Worm (Caenorhabditis elegans): ENCODE data around the gene str-155.
A peak's percentile ranks its signal among the peaks of the same experiment; 100 is the strongest.

Gene str-155

ce11 chrIV:4874603-4875002, 41.2 kb upstream of the str-155 start, which contains the start of gene str-174:
str-174 (minus strand) TSS chrIV:4874703.
- TF ChIP-seq grh-1 (GFP tag; IDR thresholded peaks at IDR 0.05) (no peak), unc-62 (GFP tag; optimal IDR thresholded peaks at IDR 0.05) (no peak), lir-3 (tag; optimal IDR thresholded peaks at IDR 0.05; ENCODE audit: poor library complexity) (no peak), alr-1 (tag; optimal IDR thresholded peaks at IDR 0.05; ENCODE audit: borderline replicate concordance) (no peak), efl-3 (GFP tag; optimal IDR thresholded peaks at IDR 0.05) (no peak), hlh-17 (GFP tag; optimal IDR thresholded peaks at IDR 0.05; ENCODE audit: borderline replicate concordance) (no peak), nhr-77 (tag; optimal IDR thresholded peaks at IDR 0.05) (no peak), ceh-88 (GFP tag; IDR thresholded peaks at IDR 0.05) (no peak), pqm-1 (tag; optimal IDR thresholded peaks at IDR 0.05) (no peak), efl-1 (optimal IDR thresholded peaks at IDR 0.05) (no peak), efl-1 (GFP tag; optimal IDR thresholded peaks at IDR 0.05 in 1 of 2) (no peak), fos-1 (tag; optimal IDR thresholded peaks at IDR 0.05) (no peak)

ce11 chrIV:4877102-4877501, 38.7 kb upstream of the str-155 start, which contains the start of gene str-170:
str-170 (plus strand) TSS chrIV:4877402.
- TF ChIP-seq nhr-11 (tag; optimal IDR thresholded peaks at IDR 0.05) (no peak), efl-3 (GFP tag; optimal IDR thresholded peaks at IDR 0.05) (no peak), hlh-4 (tag; optimal IDR thresholded peaks at IDR 0.05) (no peak), lin-14 (GFP tag; optimal IDR thresholded peaks at IDR 0.05) (no peak), pag-3 (tag; optimal IDR thresholded peaks at IDR 0.05; ENCODE audit: borderline replicate concordance, insufficient read depth) (no peak), rnt-1 (tag; optimal IDR thresholded peaks at IDR 0.05) (no peak), lin-39 (tag; optimal IDR thresholded peaks at IDR 0.05) (no peak)

- TF ChIP-seq unc-130 (tag; optimal IDR thresholded peaks at IDR 0.05), result no peak
- TF ChIP-seq fkh-10 (GFP tag; optimal IDR thresholded peaks at IDR 0.05), result no peak
- TF ChIP-seq nhr-76 (tag; optimal IDR thresholded peaks at IDR 0.05), result no peak
- TF ChIP-seq irx-1 (tag; optimal IDR thresholded peaks at IDR 0.05), result peak; percentile 38
- peak; percentile 32 for TF ChIP-seq sox-4 (tag; optimal IDR thresholded peaks at IDR 0.05)
- TF ChIP-seq ztf-11 (tag; optimal IDR thresholded peaks at IDR 0.05), result no peak
- TF ChIP-seq pag-3 (tag; optimal IDR thresholded peaks at IDR 0.05; ENCODE audit: borderline replicate concordance, insufficient read depth), result no peak
- TF ChIP-seq ets-5 (GFP tag; IDR thresholded peaks at IDR 0.05), result no peak
- peak; percentile 24 to 53 (median 53) for TF ChIP-seq ceh-82 (tag; optimal IDR thresholded peaks at IDR 0.05)
- no peak for TF ChIP-seq F16B12.6 (tag; optimal IDR thresholded peaks at IDR 0.05)
- TF ChIP-seq ceh-88 (GFP tag; IDR thresholded peaks at IDR 0.05), result peak; percentile 39; the same call in 1 of the 2 replicates
- TF ChIP-seq pqm-1 (tag; optimal IDR thresholded peaks at IDR 0.05), result no peak
- TF ChIP-seq unc-86 (tag; optimal IDR thresholded peaks at IDR 0.05), result peak; percentile 36
- no peak for TF ChIP-seq hlh-4 (tag; optimal IDR thresholded peaks at IDR 0.05)
- TF ChIP-seq C04F5.9 (tag; optimal IDR thresholded peaks at IDR 0.05), result no peak
- peak; percentile 81 for TF ChIP-seq nhr-90 (tag; optimal IDR thresholded peaks at IDR 0.05; ENCODE audit: poor library complexity)
- TF ChIP-seq ceh-8 (GFP tag; optimal IDR thresholded peaks at IDR 0.05), result no peak
- no peak for TF ChIP-seq aha-1 (tag; optimal IDR thresholded peaks at IDR 0.05)
- TF ChIP-seq fkh-8 (tag; optimal IDR thresholded peaks at IDR 0.05), result no peak
- TF ChIP-seq lin-14 (GFP tag; optimal IDR thresholded peaks at IDR 0.05), result peak; percentile 93
- TF ChIP-seq lir-3 (tag; optimal IDR thresholded peaks at IDR 0.05; ENCODE audit: poor library complexity), result no peak
- no peak for TF ChIP-seq isw-1 (GFP tag; IDR thresholded peaks at IDR 0.05)
- TF ChIP-seq aly-2 (tag; optimal IDR thresholded peaks at IDR 0.05), result no peak
- no peak for TF ChIP-seq nhr-11 (tag; optimal IDR thresholded peaks at IDR 0.05)
- peak; percentile 13 for TF ChIP-seq lin-39 (tag; optimal IDR thresholded peaks at IDR 0.05)
- TF ChIP-seq swsn-7 (tag; optimal IDR thresholded peaks at IDR 0.05), result peak; percentile 75
- no peak for TF ChIP-seq nhr-84 (tag; optimal IDR thresholded peaks at IDR 0.05)
- TF ChIP-seq sptf-1 (tag; optimal IDR thresholded peaks at IDR 0.05), result no peak
- TF ChIP-seq xbp-1 (tag; optimal IDR thresholded peaks at IDR 0.05), result peak; percentile 44
- TF ChIP-seq dpl-1 (GFP tag; optimal IDR thresholded peaks at IDR 0.05), result peak in 1 of 3 experiments; percentile 8
- TF ChIP-seq Y116A8C.19 (tag; optimal IDR thresholded peaks at IDR 0.05; ENCODE audit: borderline replicate concordance), result no peak
- peak; percentile 20; the same call in 1 of the 2 replicates for TF ChIP-seq mab-9 (GFP tag; IDR thresholded peaks at IDR 0.05)
- TF ChIP-seq unc-98 (GFP tag; IDR thresholded peaks at IDR 0.05), result no peak
- TF ChIP-seq efl-3 (GFP tag; optimal IDR thresholded peaks at IDR 0.05), result no peak
- TF ChIP-seq ztf-4 (tag; optimal IDR thresholded peaks at IDR 0.05), result no peak
- peak; percentile 15 for TF ChIP-seq fos-1 (tag; optimal IDR thresholded peaks at IDR 0.05)
- no peak for TF ChIP-seq jun-1 (tag; optimal IDR thresholded peaks at IDR 0.05)
- peak; percentile 83 for TF ChIP-seq nhr-20 (tag; optimal IDR thresholded peaks at IDR 0.05)
- TF ChIP-seq nhr-47 (tag; optimal IDR thresholded peaks at IDR 0.05), result peak; percentile 78
Observed at ce11 chrIV:4880634-4881033, 35.2 kb upstream of the str-155 start.
